Worm (Caenorhabditis elegans): Measurements from ENCODE around the gene str-73.

The str-73 gene

DNA sequence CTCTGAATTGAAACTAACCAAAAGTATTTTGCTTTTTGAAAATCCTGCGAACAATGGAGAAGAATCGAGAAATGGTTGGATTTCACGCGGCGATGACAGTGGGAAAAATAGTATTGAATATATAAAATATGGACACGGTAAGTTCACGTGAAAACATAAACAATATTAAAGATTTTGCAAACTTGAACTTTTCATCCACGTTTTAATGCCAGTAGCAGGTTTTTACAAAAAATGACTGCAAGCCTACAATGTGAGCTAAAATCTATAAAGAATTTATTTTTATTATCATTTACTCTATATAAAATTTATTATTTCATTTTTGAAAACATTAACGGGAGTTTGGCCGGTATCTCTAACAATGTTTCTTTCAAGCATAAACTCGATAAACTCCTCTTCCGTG is 537 bp upstream of the str-73 start, which contains the start of gene F26D2.10:
Gene F26D2.10, minus strand, starts transcription at position 101 of the 400 bp plus-strand sequence.
- no peak for TF ChIP-seq ztf-16 (tag; optimal IDR thresholded peaks at IDR 0.05)
- TF ChIP-seq fkh-10 (GFP tag; optimal IDR thresholded peaks at IDR 0.05), result no peak
- no peak for TF ChIP-seq ceh-48 (tag; optimal IDR thresholded peaks at IDR 0.05)
- no peak for TF ChIP-seq K09A11.1 (tag; optimal IDR thresholded peaks at IDR 0.05; ENCODE audit: insufficient read depth)
- TF ChIP-seq hlh-13 (GFP tag; optimal IDR thresholded peaks at IDR 0.05), result no peak
- TF ChIP-seq C08G9.2 (tag; optimal IDR thresholded peaks at IDR 0.05), result no peak
- no peak for TF ChIP-seq gmeb-2 (tag; optimal IDR thresholded peaks at IDR 0.05)
- no peak for TF ChIP-seq ttx-3 (tag; optimal IDR thresholded peaks at IDR 0.05)
- no peak for TF ChIP-seq unc-3 (GFP tag; conservative IDR thresholded peaks at IDR 0.05)
- TF ChIP-seq unc-3 (tag; optimal IDR thresholded peaks at IDR 0.05), result no peak
- TF ChIP-seq elt-2 (tag; optimal IDR thresholded peaks at IDR 0.05), result no peak
- no peak for TF ChIP-seq sdc-2 (tag; optimal IDR thresholded peaks at IDR 0.05)
- TF ChIP-seq fax-1 (tag; optimal IDR thresholded peaks at IDR 0.05), result no peak
- TF ChIP-seq hlh-8 (tag; optimal IDR thresholded peaks at IDR 0.05), result no peak

- no peak for TF ChIP-seq sox-4 (tag; optimal IDR thresholded peaks at IDR 0.05)
- TF ChIP-seq hlh-6 (tag; optimal IDR thresholded peaks at IDR 0.05), result no peak
- no peak for TF ChIP-seq ceh-19 (GFP tag; optimal IDR thresholded peaks at IDR 0.05)
- no peak for TF ChIP-seq unc-55 (GFP tag; optimal IDR thresholded peaks at IDR 0.05)
- no peak for TF ChIP-seq ama-1 (optimal IDR thresholded peaks at IDR 0.05)
- TF ChIP-seq ceh-34 (tag; optimal IDR thresholded peaks at IDR 0.05), result no peak
- TF ChIP-seq elt-2 (tag; optimal IDR thresholded peaks at IDR 0.05), result no peak
- no peak for TF ChIP-seq hlh-30 (tag; optimal IDR thresholded peaks at IDR 0.05; ENCODE audit: insufficient read depth)
- TF ChIP-seq zip-5 (tag; optimal IDR thresholded peaks at IDR 0.05), result no peak
- no peak for TF ChIP-seq ceh-14 (tag; optimal IDR thresholded peaks at IDR 0.05)
- TF ChIP-seq K02D7.2 (tag; optimal IDR thresholded peaks at IDR 0.05), result no peak
- TF ChIP-seq lim-6 (tag; optimal IDR thresholded peaks at IDR 0.05), result no peak
- no peak for TF ChIP-seq lin-11 (tag; optimal IDR thresholded peaks at IDR 0.05)
- TF ChIP-seq ets-4 (tag; optimal IDR thresholded peaks at IDR 0.05), result no peak
- TF ChIP-seq ztf-16 (tag; optimal IDR thresholded peaks at IDR 0.05), result no peak
These were observed 3.4 kb downstream of the str-73 start, which contains the start of gene clec-234 for ce11 chrV:16433471-16433870. Gene clec-234 (minus strand): TSS chrV:16433571.

DNA sequence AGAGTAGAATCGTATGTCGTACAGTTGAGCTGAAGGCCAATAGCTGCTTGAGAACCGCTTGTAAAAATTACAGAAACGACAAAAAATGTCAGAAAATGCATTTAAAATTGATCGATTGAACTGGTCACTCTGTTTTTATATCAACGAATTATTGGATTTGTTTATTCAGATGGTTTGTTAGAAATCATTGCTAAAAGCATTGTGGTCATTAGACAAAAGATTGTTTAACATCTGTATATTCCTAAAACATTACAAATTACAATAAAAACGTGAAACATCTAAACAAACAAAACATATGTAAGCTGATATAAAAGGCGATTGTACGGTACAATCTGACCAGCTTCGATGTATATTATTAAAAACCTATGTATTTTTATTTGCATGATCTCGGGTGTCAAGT is 5.5 kb downstream of the str-73 start, which contains the start of the genes F26D2.13 and F26D2.14:
Gene F26D2.13, minus strand, starts transcription at position 101 of the 400 bp plus-strand sequence.
Gene F26D2.14, plus strand, starts transcription at position 346 of the 400 bp plus-strand sequence.
- no peak for TF ChIP-seq tbx-2 (tag; optimal IDR thresholded peaks at IDR 0.05)
- no peak for TF ChIP-seq Y22D7AL.16 (tag; optimal IDR thresholded peaks at IDR 0.05)
- no peak for TF ChIP-seq ceh-45 (GFP tag; IDR thresholded peaks at IDR 0.05)
- TF ChIP-seq gmeb-2 (tag; optimal IDR thresholded peaks at IDR 0.05), result no peak
- TF ChIP-seq ceh-48 (tag; optimal IDR thresholded peaks at IDR 0.05), result no peak
- no peak for TF ChIP-seq che-1 (tag; optimal IDR thresholded peaks at IDR 0.05)
- TF ChIP-seq ttx-3 (tag; optimal IDR thresholded peaks at IDR 0.05), result no peak
- no peak for TF ChIP-seq lim-6 (tag; optimal IDR thresholded peaks at IDR 0.05)
- TF ChIP-seq ama-1 (optimal IDR thresholded peaks at IDR 0.05), result no peak
- no peak for TF ChIP-seq ceh-14 (tag; optimal IDR thresholded peaks at IDR 0.05)
- no peak for TF ChIP-seq ceh-24 (tag; optimal IDR thresholded peaks at IDR 0.05)
- TF ChIP-seq ets-4 (tag; optimal IDR thresholded peaks at IDR 0.05), result no peak
- no peak for TF ChIP-seq ceh-22 (tag; optimal IDR thresholded peaks at IDR 0.05)
- no peak for TF ChIP-seq hlh-15 (tag; optimal IDR thresholded peaks at IDR 0.05)

ce11 chrV:16437546-16437945 is 7.5 kb downstream of the str-73 start, which contains the start of gene F26D2.15:
Gene F26D2.15 (plus strand): TSS chrV:16437846.
- TF ChIP-seq ceh-19 (GFP tag; optimal IDR thresholded peaks at IDR 0.05) (no peak), nhr-11 (tag; optimal IDR thresholded peaks at IDR 0.05) (no peak), sdc-2 (tag; optimal IDR thresholded peaks at IDR 0.05) (no peak), mec-3 (tag; optimal IDR thresholded peaks at IDR 0.05; ENCODE audit: borderline replicate concordance) (no peak), pag-3 (tag; optimal IDR thresholded peaks at IDR 0.05; ENCODE audit: borderline replicate concordance) (no peak), lim-6 (tag; optimal IDR thresholded peaks at IDR 0.05) (no peak), tbx-2 (tag; optimal IDR thresholded peaks at IDR 0.05) (no peak)

Measured in whole organism, late embryonic.